Worm (Caenorhabditis elegans) whole organism, L1 larva: ENCODE data around the gene F46C8.3.

ENCODE experiments used
- alr-1 ChIP-seq: fragments of 200-800 bp; sonication (Bioruptor generic); optimal IDR thresholded peaks from 2 replicates; lab custom pipeline; 2018; ENCODE audit warnings: borderline replicate concordance, mild to moderate bottlenecking, missing genetic modification characterization, missing compliant biosample characterization
- ces-1 ChIP-seq: fragments of 150-350 bp; optimal IDR thresholded peaks from 2 replicates; lab custom pipeline; 2014; ENCODE audit warnings: missing biosample characterization, missing genetic modification reagents, missing genetic modification characterization
- elt-2 ChIP-seq: sonication (generic microtip); optimal IDR thresholded peaks from 2 replicates; lab custom pipeline; 2016; ENCODE audit warnings: missing genetic modification characterization, mild to moderate bottlenecking, inconsistent platforms, missing compliant biosample characterization, missing genetic modification reagents
- fos-1 ChIP-seq: fragments of 150-350 bp; optimal IDR thresholded peaks from 2 replicates; lab custom pipeline; 2014; ENCODE audit warnings: missing biosample characterization, missing genetic modification characterization
- jun-1 ChIP-seq: fragments of 150-350 bp; optimal IDR thresholded peaks from 2 replicates; lab custom pipeline; 2014; ENCODE audit warnings: missing biosample characterization, missing genetic modification reagents, missing genetic modification characterization
- mdl-1 ChIP-seq, 2 experiments: fragments of 150-350 bp; optimal IDR thresholded peaks; 2 replicates each; lab custom pipeline; 2014 to 2017; ENCODE audit warnings: missing biosample characterization in 2 of 2, missing genetic modification characterization in 2 of 2, inconsistent platforms in 1 of 2
- nhr-28 ChIP-seq: fragments of 150-350 bp; optimal IDR thresholded peaks from 2 replicates; lab custom pipeline; 2014; ENCODE audit warnings: missing biosample characterization, missing genetic modification characterization
- nhr-84 ChIP-seq: sonication (generic microtip); optimal IDR thresholded peaks from 2 replicates; lab custom pipeline; 2017; ENCODE audit warnings: missing biosample characterization, missing genetic modification characterization
- unc-62 ChIP-seq: fragments of 150-350 bp; optimal IDR thresholded peaks from 2 replicates; lab custom pipeline; 2014; ENCODE audit warnings: missing biosample characterization, missing genetic modification reagents, missing genetic modification characterization

ce11 chrX:7502807-7503206, 22.6 kb upstream of the F46C8.3 start, which contains the start of gene F48E3.6:
- TF ChIP-seq elt-2 (tag; lab: Kevin White, UChicago) (no peak), jun-1 (tag; lab: Kevin White, UChicago) (no peak), ces-1 (GFP tag; lab: Kevin White, UChicago) (no peak), mdl-1 (tag; optimal IDR thresholded peaks at IDR 0.05; lab: Kevin White, UChicago) (no peak), unc-62 (GFP tag; lab: Kevin White, UChicago) (no peak), nhr-84 (tag; lab: Kevin White, UChicago) (no peak), fos-1 (tag; lab: Kevin White, UChicago) (no peak), nhr-28 (no peak), alr-1 (tag; lab: Kevin White, UChicago) (no peak)
